Worm (Caenorhabditis elegans) whole organism, young adult: ENCODE results near the gene F13C5.2.

Experiments used
- D2030.7 ChIP-seq: fragments of 200-800 bp; sonication (Bioruptor generic); IDR thresholded peaks from 2 replicates; pipeline ENCODE4 v1.3.6; 2022; ENCODE audit warnings: missing genetic modification reagents, missing genetic modification characterization, missing compliant biosample characterization
- F10E7.11 ChIP-seq: sonication (generic microtip); optimal IDR thresholded peaks from 2 replicates; lab custom pipeline; 2017; ENCODE audit warnings: mild to moderate bottlenecking, missing genetic modification characterization, moderate library complexity, missing compliant biosample characterization
- Y53F4B.3 ChIP-seq: fragments of 200-800 bp; sonication (Bioruptor generic); IDR thresholded peaks from 2 replicates; pipeline ENCODE4 v1.3.6; 2022; ENCODE audit warnings: missing genetic modification reagents, missing genetic modification characterization, missing compliant biosample characterization
- ama-1 ChIP-seq, 3 experiments: fragments of 150-350 bp in 1 of 3; sonication (generic microtip) in 2 of 3; optimal IDR thresholded peaks; 2 replicates each; lab custom pipeline; 2014 to 2018; ENCODE audit warnings: missing biosample characterization in 2 of 3, missing genetic modification characterization in 2 of 3, missing genetic modification reagents in 2 of 3
- die-1 ChIP-seq: sonication (generic microtip); optimal IDR thresholded peaks from 2 replicates; lab custom pipeline; 2016; ENCODE audit warnings: missing genotype, mild to moderate bottlenecking, missing genetic modification characterization, missing compliant biosample characterization
- dpl-1 ChIP-seq: fragments of 150-350 bp; optimal IDR thresholded peaks from 2 replicates; lab custom pipeline; 2014; ENCODE audit warnings: missing biosample characterization, missing genetic modification reagents, missing genetic modification characterization
- egl-18 ChIP-seq: fragments of 200-800 bp; sonication (Bioruptor generic); IDR thresholded peaks from 2 replicates; pipeline ENCODE4 v1.3.6; 2022; ENCODE audit warnings: missing genetic modification reagents, missing genetic modification characterization, missing compliant biosample characterization
- hmg-20 ChIP-seq: fragments of 200-800 bp; sonication (Bioruptor generic); IDR thresholded peaks from 2 replicates; pipeline ENCODE4 v1.3.6; 2022; ENCODE audit warnings: missing genetic modification reagents, missing genetic modification characterization, missing compliant biosample characterization
- nhr-90 ChIP-seq: sonication (generic microtip); optimal IDR thresholded peaks from 2 replicates; lab custom pipeline; 2016; ENCODE audit warnings: missing genotype, mild to moderate bottlenecking, missing genetic modification characterization, missing compliant biosample characterization
- snpc-3.4 ChIP-seq: sonication (generic microtip); optimal IDR thresholded peaks from 2 replicates; lab custom pipeline; 2017; ENCODE audit warnings: missing genetic modification characterization, mild to moderate bottlenecking, missing compliant biosample characterization, antibody characterized with exemption, moderate library complexity, missing genotype, missing genetic modification reagents
- unc-130 ChIP-seq: sonication (generic microtip); optimal IDR thresholded peaks from 2 replicates; lab custom pipeline; 2016; ENCODE audit warnings: missing genetic modification reagents, missing genetic modification characterization, missing compliant biosample characterization
- xnd-1 ChIP-seq: sonication (generic microtip); optimal IDR thresholded peaks from 2 replicates; lab custom pipeline; 2016; ENCODE audit warnings: missing genotype, missing genetic modification reagents, missing genetic modification characterization, missing compliant biosample characterization
- ztf-18 ChIP-seq: sonication (generic microtip); optimal IDR thresholded peaks from 2 replicates; lab custom pipeline; 2016; ENCODE audit warnings: missing genotype, mild to moderate bottlenecking, missing genetic modification characterization, missing compliant biosample characterization

DNA sequence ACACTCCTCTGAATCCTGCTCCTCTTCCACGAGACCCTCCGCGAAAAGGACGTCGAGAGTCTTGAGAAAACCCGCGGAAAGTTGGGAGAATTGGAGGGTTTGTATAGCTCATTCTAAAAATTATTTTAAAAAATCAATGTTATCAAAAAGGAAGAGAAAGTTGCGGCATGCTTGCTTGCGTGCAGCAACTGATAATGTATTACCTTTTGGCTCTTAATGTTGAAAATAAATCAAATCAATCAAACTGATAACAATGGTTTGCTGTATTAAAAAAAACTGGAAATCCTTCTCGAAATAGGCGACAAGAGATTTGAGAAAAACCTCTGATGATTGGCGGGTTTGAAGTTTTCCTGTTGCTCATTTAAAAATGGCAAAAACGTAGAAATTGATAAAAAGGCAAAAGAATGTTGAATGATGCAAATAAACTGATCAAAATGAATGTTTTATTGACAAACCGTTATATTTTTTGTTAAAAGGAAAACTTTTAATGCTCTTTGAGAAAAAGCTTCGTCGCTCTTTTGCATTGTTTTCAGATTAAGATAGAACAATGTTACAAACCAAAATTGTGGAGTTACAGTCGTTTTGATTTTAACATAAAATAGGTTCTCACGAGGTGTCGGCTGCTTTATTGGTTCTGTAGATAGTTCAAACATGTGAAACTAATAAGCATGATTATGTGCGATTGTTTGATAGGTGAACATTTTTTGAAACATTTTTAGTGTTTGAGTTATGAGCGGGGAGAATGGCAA is 38.5 kb upstream of the F13C5.2 start:
- TF ChIP-seq ama-1 (optimal IDR thresholded peaks at IDR 0.05; lab: Kevin White, UChicago) (no peak), ama-1 (GFP tag; optimal IDR thresholded peaks at IDR 0.05; lab: Kevin White, UChicago) (no peak), nhr-90 (tag; lab: Kevin White, UChicago) (no peak), snpc-3.4 (no peak), unc-130 (GFP tag; lab: Kevin White, UChicago) (no peak), Y53F4B.3 (GFP tag; lab: Robert Waterston, UW) (no peak), ztf-18 (no peak), xnd-1 (tag; lab: Kevin White, UChicago) (no peak), dpl-1 (GFP tag; lab: Kevin White, UChicago) (no peak), die-1 (tag; lab: Kevin White, UChicago) (no peak), F10E7.11 (tag; lab: Kevin White, UChicago) (no peak), D2030.7 (no peak), hmg-20 (no peak), egl-18 (no peak)
